Worm (Caenorhabditis elegans): ENCODE results near the gene ZK1128.3.
A peak's percentile ranks its signal among the peaks of the same experiment; 100 is the strongest.

ZK1128.3 gene

DNA sequence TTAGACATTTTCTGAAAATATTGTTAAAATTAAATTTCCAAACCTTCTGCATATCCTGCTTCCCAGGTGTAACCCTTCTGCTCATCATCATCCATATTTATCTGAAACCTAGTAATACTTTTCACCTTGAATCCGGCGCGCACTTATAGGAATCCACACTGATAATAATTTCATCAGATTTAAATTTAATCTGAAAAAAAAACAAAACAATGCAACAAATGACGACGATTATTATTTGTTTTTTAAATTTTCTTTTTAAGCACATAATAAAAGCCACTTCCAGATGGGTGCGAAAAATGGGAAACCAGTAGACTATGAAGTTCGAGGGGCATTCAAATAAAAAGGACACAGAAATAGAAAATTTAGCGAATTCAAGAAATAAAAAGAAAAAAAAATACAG is 28.0 kb downstream of the ZK1128.3 start, which contains the start of gene gtf-2H2C:
Gene gtf-2H2C (minus strand): TSS at position 101 of the 400 bp plus-strand sequence.
- TF ChIP-seq B0336.3 (GFP tag; IDR thresholded peaks at IDR 0.05) (0 out of 2 replicates have a peak, but pooled peaks have one; percentile 9), Y79H2A.3 (GFP tag; conservative IDR thresholded peaks at IDR 0.05) (0 out of 2 replicates have a peak, but pooled peaks have one; percentile 27), nhr-179 (tag; optimal IDR thresholded peaks at IDR 0.05) (no peak), lsl-1 (GFP tag; optimal IDR thresholded peaks at IDR 0.05) (no peak), madf-6 (GFP tag; IDR thresholded peaks at IDR 0.05) (peak; percentile 44; the same call in 1 of the 2 replicates), B0261.1 (tag; optimal IDR thresholded peaks at IDR 0.05) (no peak), cebp-1 (GFP tag; IDR thresholded peaks at IDR 0.05) (no peak), cebp-1 (tag; optimal IDR thresholded peaks at IDR 0.05) (peak; percentile 18)

DNA sequence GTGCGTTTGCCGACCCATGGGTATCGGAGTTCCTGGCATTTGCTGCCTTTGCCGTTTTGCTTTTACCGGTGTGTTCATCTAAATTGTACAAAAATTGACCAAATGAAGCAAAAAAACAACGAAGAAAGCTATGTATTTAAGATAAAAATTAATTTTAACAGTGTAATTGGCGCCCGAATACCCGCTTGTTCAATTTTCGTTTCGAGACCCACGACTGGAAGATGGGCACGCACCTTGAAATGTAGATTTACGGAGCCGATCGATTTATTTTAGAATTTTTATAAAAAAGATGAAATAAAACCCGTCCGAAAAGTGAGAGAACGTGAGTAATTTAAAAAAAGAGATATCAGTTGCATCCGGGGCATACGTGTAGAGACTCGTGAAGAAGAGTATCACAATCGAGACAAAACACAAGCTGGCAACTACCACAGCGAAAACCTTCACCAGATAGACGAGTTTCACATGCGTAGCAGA is 30.2 kb downstream of the ZK1128.3 start, which contains the start of gene hal-2:
Gene hal-2 (minus strand): TSS at position 424 of the 474 bp plus-strand sequence.
- TF ChIP-seq F33H1.4 (GFP tag; IDR thresholded peaks at IDR 0.05) (peak; percentile 73), him-1 (tag; optimal IDR thresholded peaks at IDR 0.05) (no peak), C17E4.6 (GFP tag; IDR thresholded peaks at IDR 0.05) (no peak), efl-1 (GFP tag; optimal IDR thresholded peaks at IDR 0.05) (peak; percentile 71), ZK185.1 (tag; optimal IDR thresholded peaks at IDR 0.05; ENCODE audit: poor library complexity, severe bottlenecking) (no peak), madf-6 (GFP tag; IDR thresholded peaks at IDR 0.05) (peak; percentile 33; the same call in 1 of the 2 replicates), B0019.2 (GFP tag; conservative IDR thresholded peaks at IDR 0.05) (no peak), F22D6.2 (tag; optimal IDR thresholded peaks at IDR 0.05) (no peak), ztf-28 (GFP tag; IDR thresholded peaks at IDR 0.05) (no peak), madf-8 (GFP tag; conservative IDR thresholded peaks at IDR 0.05) (0 out of 2 replicates have a peak, but pooled peaks have one; percentile 7), B0035.1 (tag; optimal IDR thresholded peaks at IDR 0.05) (no peak), attf-3 (GFP tag; conservative IDR thresholded peaks at IDR 0.05) (no peak), pbrm-1 (GFP tag; IDR thresholded peaks at IDR 0.05) (no peak), fkh-3 (tag; optimal IDR thresholded peaks at IDR 0.05) (no peak), lsl-1 (GFP tag; optimal IDR thresholded peaks at IDR 0.05) (peak; percentile 36), hlh-26 (GFP tag; conservative IDR thresholded peaks at IDR 0.05) (no peak)

DNA sequence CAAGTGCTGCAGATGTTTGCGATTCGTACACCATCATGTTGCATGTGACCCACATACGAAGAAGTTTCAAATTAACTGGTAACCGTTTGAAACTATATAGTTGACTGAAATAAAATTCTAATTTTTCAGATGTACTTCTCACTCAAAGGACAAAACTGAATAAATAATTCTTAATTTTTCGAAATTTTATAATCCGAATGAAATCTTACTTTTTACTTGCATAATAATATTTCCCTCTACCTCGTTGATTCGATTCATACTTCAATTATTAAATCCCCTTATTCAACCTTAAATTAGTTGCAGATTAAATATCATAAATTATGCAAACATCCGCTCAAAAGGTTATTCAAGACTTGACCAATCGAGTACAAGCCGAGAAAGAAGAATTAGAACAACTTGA is 32.7 kb downstream of the ZK1128.3 start, which contains the start of gene T16H12.2:
Gene T16H12.2 (plus strand): TSS at position 301 of the 400 bp plus-strand sequence.
- no peak for TF ChIP-seq nfyb-1 (GFP tag; IDR thresholded peaks at IDR 0.05)
- TF ChIP-seq chd-7 (tag; optimal IDR thresholded peaks at IDR 0.05), result no peak
- TF ChIP-seq rcor-1 (GFP tag; IDR thresholded peaks at IDR 0.05), result no peak

DNA sequence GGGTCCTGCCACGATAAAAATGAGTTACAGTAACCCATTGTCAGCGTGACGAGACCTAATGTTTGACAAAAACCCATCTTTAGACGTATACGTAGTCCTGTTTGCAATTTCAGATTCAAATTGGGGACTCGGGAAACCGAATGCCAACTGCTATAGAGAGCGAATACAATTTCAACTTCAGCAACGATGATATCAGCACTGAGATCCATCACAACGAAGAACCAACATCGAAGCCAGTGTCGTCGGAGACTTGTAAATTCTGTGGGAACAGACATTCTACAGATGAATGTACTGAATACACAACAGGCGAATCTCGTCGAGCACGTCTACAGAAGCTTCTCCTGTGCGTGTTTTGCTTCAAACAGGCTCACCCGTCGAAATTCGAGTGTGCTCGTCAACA is 33.1 kb downstream of the ZK1128.3 start:
- TF ChIP-seq ztf-28 (GFP tag; IDR thresholded peaks at IDR 0.05) (0 out of 2 replicates have a peak, but pooled peaks have one; percentile 21), xnd-1 (tag; optimal IDR thresholded peaks at IDR 0.05) (no peak)

DNA sequence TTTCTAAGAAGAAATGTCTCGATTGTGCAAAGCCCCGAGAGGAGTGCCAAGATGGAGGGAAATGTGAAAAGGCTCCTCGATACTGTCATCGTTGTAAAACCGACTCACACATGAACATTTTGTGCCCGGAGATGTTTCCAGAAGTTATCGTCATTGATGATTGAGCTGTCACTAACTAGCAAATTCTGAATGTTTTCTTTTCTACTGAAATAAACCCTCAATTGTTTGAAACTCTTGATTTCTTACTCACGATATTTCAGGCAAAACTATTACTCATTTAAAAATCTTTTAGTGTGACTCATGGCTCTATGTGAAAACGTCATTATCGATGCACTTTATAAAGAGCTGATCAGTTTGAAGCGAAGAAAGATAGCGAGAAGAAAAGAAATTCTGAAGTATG is 33.6 kb downstream of the ZK1128.3 start, which contains the start of gene T16H12.13:
Gene T16H12.13 (plus strand): TSS at position 301 of the 400 bp plus-strand sequence.
- TF ChIP-seq ceh-40 (GFP tag; IDR thresholded peaks at IDR 0.05) (no peak), nhr-80 (tag; optimal IDR thresholded peaks at IDR 0.05) (no peak), xnd-1 (tag; optimal IDR thresholded peaks at IDR 0.05) (no peak), atf-7 (tag; optimal IDR thresholded peaks at IDR 0.05) (no peak), nhr-120 (GFP tag; IDR thresholded peaks at IDR 0.05) (no peak), madf-10 (tag; optimal IDR thresholded peaks at IDR 0.05) (no peak), snpc-3.4 (tag; optimal IDR thresholded peaks at IDR 0.05) (no peak), F33H1.4 (GFP tag; IDR thresholded peaks at IDR 0.05) (no peak), lsl-1 (GFP tag; optimal IDR thresholded peaks at IDR 0.05) (no peak), madf-6 (GFP tag; IDR thresholded peaks at IDR 0.05) (no peak), nhr-27 (tag; optimal IDR thresholded peaks at IDR 0.05) (no peak), lin-35 (GFP tag; optimal IDR thresholded peaks at IDR 0.05) (no peak), zfh-2 (GFP tag; conservative IDR thresholded peaks at IDR 0.05) (no peak), attf-3 (GFP tag; conservative IDR thresholded peaks at IDR 0.05) (no peak), ceh-58 (GFP tag; IDR thresholded peaks at IDR 0.05) (no peak), egrh-3 (GFP tag; IDR thresholded peaks at IDR 0.05) (no peak), fkh-3 (tag; optimal IDR thresholded peaks at IDR 0.05) (no peak), F57C9.4 (tag; optimal IDR thresholded peaks at IDR 0.05) (no peak), ccch-3 (GFP tag; optimal IDR thresholded peaks at IDR 0.05) (no peak), hmg-20 (GFP tag; IDR thresholded peaks at IDR 0.05) (no peak)
